Worm (Caenorhabditis elegans) whole organism, young adult: ENCODE results near the gene Y54F10AR.1.

Experiments used
- B0019.2 ChIP-seq: fragments of 200-800 bp; sonication (Bioruptor generic); conservative IDR thresholded peaks from 2 replicates; pipeline ENCODE4 v1.3.6; 2022; ENCODE audit warnings: missing genetic modification reagents, missing genetic modification characterization, missing compliant biosample characterization
- B0035.1 ChIP-seq: sonication (generic microtip); optimal IDR thresholded peaks from 2 replicates; lab custom pipeline; 2016; ENCODE audit warnings: missing genetic modification characterization, mild to moderate bottlenecking, missing compliant biosample characterization, missing genotype, missing genetic modification reagents
- F49E8.2 ChIP-seq: sonication (generic microtip); optimal IDR thresholded peaks from 3 replicates; lab custom pipeline; 2017; ENCODE audit warnings: missing genetic modification characterization, mild to moderate bottlenecking, missing compliant biosample characterization, antibody characterized with exemption, moderate library complexity; ENCODE audit not compliant: insufficient read depth
- F57C9.4 ChIP-seq: sonication (generic microtip); optimal IDR thresholded peaks from 2 replicates; lab custom pipeline; 2017; ENCODE audit warnings: mild to moderate bottlenecking, missing genetic modification characterization, missing compliant biosample characterization
- aptf-3 ChIP-seq: fragments of 200-800 bp; sonication (Bioruptor generic); IDR thresholded peaks from 2 replicates; pipeline ENCODE4 v1.3.6; 2022; ENCODE audit warnings: missing genetic modification characterization, missing compliant biosample characterization
- atf-7 ChIP-seq: sonication (generic microtip); optimal IDR thresholded peaks from 2 replicates; lab custom pipeline; 2017; ENCODE audit warnings: mild to moderate bottlenecking, missing genetic modification characterization, missing compliant biosample characterization
- attf-3 ChIP-seq: fragments of 200-800 bp; sonication (Bioruptor generic); conservative IDR thresholded peaks from 2 replicates; pipeline ENCODE4 v1.3.6; 2022; ENCODE audit warnings: missing genetic modification reagents, missing genetic modification characterization, missing compliant biosample characterization
- attf-5 ChIP-seq: fragments of 200-800 bp; sonication (Bioruptor generic); optimal IDR thresholded peaks from 2 replicates; lab custom pipeline; 2018; ENCODE audit warnings: mild to moderate bottlenecking, missing genetic modification characterization, missing compliant biosample characterization
- bed-1 ChIP-seq: fragments of 200-800 bp; sonication (Bioruptor generic); IDR thresholded peaks from 2 replicates; pipeline ENCODE4 v1.3.6; 2022; ENCODE audit warnings: missing genetic modification reagents, missing genetic modification characterization, missing compliant biosample characterization
- ccch-3 ChIP-seq: fragments of 200-800 bp; sonication (Bioruptor generic); optimal IDR thresholded peaks from 2 replicates; lab custom pipeline; 2018; ENCODE audit warnings: mild to moderate bottlenecking, missing genetic modification characterization, missing compliant biosample characterization
- cebp-1 ChIP-seq, 2 experiments: fragments of 200-800 bp in 1 of 2; sonication (Bioruptor generic) in 1 of 2; sonication (generic microtip) in 1 of 2; IDR thresholded peaks in 1 of 2; optimal IDR thresholded peaks in 1 of 2; 2 replicates each; pipeline versions ENCODE4 v1.3.6 to Lab custom; 2017 to 2022; ENCODE audit warnings: missing compliant biosample characterization in 2 of 2, missing genetic modification characterization in 2 of 2, mild to moderate bottlenecking in 1 of 2, missing genetic modification reagents in 1 of 2, moderate library complexity in 1 of 2
- cebp-2 ChIP-seq: fragments of 200-800 bp; sonication (Bioruptor generic); IDR thresholded peaks from 2 replicates; pipeline ENCODE4 v1.3.6; 2022; ENCODE audit warnings: missing genetic modification characterization, missing compliant biosample characterization
- ceh-100 ChIP-seq: fragments of 200-800 bp; sonication (Bioruptor generic); IDR thresholded peaks from 2 replicates; pipeline ENCODE4 v1.3.6; 2022; ENCODE audit warnings: missing genetic modification reagents, missing genetic modification characterization, missing compliant biosample characterization
- ceh-27 ChIP-seq: fragments of 200-800 bp; sonication (Bioruptor generic); optimal IDR thresholded peaks from 2 replicates; lab custom pipeline; 2018; ENCODE audit warnings: mild to moderate bottlenecking, missing genetic modification characterization, moderate library complexity, missing compliant biosample characterization
- ceh-40 ChIP-seq: fragments of 200-800 bp; sonication (Bioruptor generic); IDR thresholded peaks from 2 replicates; pipeline ENCODE4 v1.3.6; 2022; ENCODE audit warnings: missing genetic modification characterization, missing compliant biosample characterization
- ceh-58 ChIP-seq: fragments of 200-800 bp; sonication (Bioruptor generic); IDR thresholded peaks from 2 replicates; pipeline ENCODE4 v1.3.6; 2022; ENCODE audit warnings: missing genetic modification characterization, missing compliant biosample characterization
- ceh-91 ChIP-seq: fragments of 200-800 bp; sonication (Bioruptor generic); IDR thresholded peaks from 2 replicates; pipeline ENCODE4 v1.3.6; 2022; ENCODE audit warnings: missing genetic modification reagents, missing genetic modification characterization, missing compliant biosample characterization
- dox-1 ChIP-seq: fragments of 200-800 bp; sonication (Bioruptor generic); IDR thresholded peaks from 2 replicates; pipeline ENCODE4 v1.3.6; 2022; ENCODE audit warnings: missing genetic modification reagents, missing genetic modification characterization, missing compliant biosample characterization
- egl-18 ChIP-seq: fragments of 200-800 bp; sonication (Bioruptor generic); IDR thresholded peaks from 2 replicates; pipeline ENCODE4 v1.3.6; 2022; ENCODE audit warnings: missing genetic modification reagents, missing genetic modification characterization, missing compliant biosample characterization
- ets-4 ChIP-seq: fragments of 200-800 bp; sonication (Bioruptor generic); optimal IDR thresholded peaks from 2 replicates; lab custom pipeline; 2018; ENCODE audit warnings: mild to moderate bottlenecking, missing genetic modification characterization, missing compliant biosample characterization
- hmg-1.2 ChIP-seq: fragments of 200-800 bp; sonication (Bioruptor generic); IDR thresholded peaks from 2 replicates; pipeline ENCODE4 v1.3.6; 2022; ENCODE audit warnings: missing genetic modification reagents, missing genetic modification characterization, missing compliant biosample characterization
- hsf-1 ChIP-seq: fragments of 200-800 bp; sonication (Bioruptor generic); IDR thresholded peaks from 2 replicates; pipeline ENCODE4 v1.3.6; 2022; ENCODE audit warnings: missing genetic modification reagents, missing genetic modification characterization, missing compliant biosample characterization
- lin-26 ChIP-seq: fragments of 200-800 bp; sonication (Bioruptor generic); IDR thresholded peaks from 2 replicates; pipeline ENCODE4 v1.3.6; 2022; ENCODE audit warnings: missing genetic modification reagents, missing genetic modification characterization, missing compliant biosample characterization
- lin-54 ChIP-seq: fragments of 200-800 bp; sonication (Bioruptor generic); optimal IDR thresholded peaks from 2 replicates; lab custom pipeline; 2018; ENCODE audit warnings: mild to moderate bottlenecking, missing genetic modification characterization, missing compliant biosample characterization
- madf-10 ChIP-seq: sonication (generic microtip); optimal IDR thresholded peaks from 2 replicates; lab custom pipeline; 2016; ENCODE audit warnings: mild to moderate bottlenecking, missing genetic modification characterization, missing compliant biosample characterization
- madf-3 ChIP-seq: fragments of 200-800 bp; sonication (Bioruptor generic); IDR thresholded peaks from 2 replicates; pipeline ENCODE4 v1.3.6; 2022; ENCODE audit warnings: missing genetic modification reagents, missing genetic modification characterization, missing compliant biosample characterization
- mcd-1 ChIP-seq: fragments of 200-800 bp; sonication (Bioruptor generic); IDR thresholded peaks from 2 replicates; pipeline ENCODE4 v1.3.6; 2022; ENCODE audit warnings: missing genetic modification reagents, missing genetic modification characterization, missing compliant biosample characterization
- mel-28 ChIP-seq: sonication (generic microtip); optimal IDR thresholded peaks from 2 replicates; lab custom pipeline; 2016; ENCODE audit warnings: borderline replicate concordance, mild to moderate bottlenecking, missing genetic modification characterization, missing compliant biosample characterization
- nhr-27 ChIP-seq: fragments of 200-800 bp; sonication (Bioruptor generic); optimal IDR thresholded peaks from 2 replicates; lab custom pipeline; 2018; ENCODE audit warnings: mild to moderate bottlenecking, missing genetic modification characterization, moderate library complexity, missing compliant biosample characterization
- nhr-80 ChIP-seq: sonication (generic microtip); optimal IDR thresholded peaks from 2 replicates; lab custom pipeline; 2016; ENCODE audit warnings: missing genetic modification characterization, missing compliant biosample characterization
- pbrm-1 ChIP-seq: fragments of 200-800 bp; sonication (Bioruptor generic); IDR thresholded peaks from 2 replicates; pipeline ENCODE4 v1.3.6; 2022; ENCODE audit warnings: missing genetic modification reagents, missing genetic modification characterization, missing compliant biosample characterization
- rcor-1 ChIP-seq: fragments of 200-800 bp; sonication (Bioruptor generic); IDR thresholded peaks from 2 replicates; pipeline ENCODE4 v1.3.6; 2022; ENCODE audit warnings: missing genetic modification reagents, missing genetic modification characterization, missing compliant biosample characterization
- repo-1 ChIP-seq: sonication (generic microtip); optimal IDR thresholded peaks from 2 replicates; lab custom pipeline; 2017; ENCODE audit warnings: mild to moderate bottlenecking, missing genetic modification characterization, missing compliant biosample characterization
- rpc-1 ChIP-seq, 2 experiments: fragments of 150-350 bp in 1 of 2; sonication (generic microtip) in 1 of 2; optimal IDR thresholded peaks; 2 replicates each; lab custom pipeline; 2014 to 2018; ENCODE audit warnings: missing biosample characterization in 1 of 2, missing genetic modification characterization in 1 of 2, missing genetic modification reagents in 1 of 2, missing genotype in 1 of 2
- sdz-38 ChIP-seq: sonication (generic microtip); optimal IDR thresholded peaks from 2 replicates; lab custom pipeline; 2016; ENCODE audit warnings: missing genotype, missing genetic modification characterization, missing compliant biosample characterization
- tbp1 ChIP-seq: fragments of 200-800 bp; sonication (Bioruptor generic); optimal IDR thresholded peaks from 2 replicates; lab custom pipeline; 2018; ENCODE audit warnings: mild to moderate bottlenecking, missing genetic modification characterization, missing compliant biosample characterization
- xnd-1 ChIP-seq: sonication (generic microtip); optimal IDR thresholded peaks from 2 replicates; lab custom pipeline; 2016; ENCODE audit warnings: missing genotype, missing genetic modification reagents, missing genetic modification characterization, missing compliant biosample characterization
- ztf-22 ChIP-seq: fragments of 200-800 bp; sonication (Bioruptor generic); optimal IDR thresholded peaks from 2 replicates; lab custom pipeline; 2018; ENCODE audit warnings: mild to moderate bottlenecking, missing genetic modification characterization, moderate library complexity, missing compliant biosample characterization
- ztf-25 ChIP-seq: fragments of 200-800 bp; sonication (Bioruptor generic); IDR thresholded peaks from 2 replicates; pipeline ENCODE4 v1.3.6; 2022; ENCODE audit warnings: missing genetic modification reagents, missing genetic modification characterization, missing compliant biosample characterization

Gene Y54F10AR.1

ce11 chrIII:2596984-2597454 lies 21.5 kb upstream of the Y54F10AR.1 start, which contains the start of gene apb-1 (continued):
- no peak for TF ChIP-seq ceh-40 (GFP tag; lab: Robert Waterston, UW)
- TF ChIP-seq nhr-27 (tag; lab: Kevin White, UChicago) = no peak
- TF ChIP-seq aptf-3 = no peak
- TF ChIP-seq madf-3 = no peak
- no peak for TF ChIP-seq sdz-38 (tag; lab: Kevin White, UChicago)
- no peak for TF ChIP-seq B0019.2
- TF ChIP-seq mel-28 (tag; lab: Kevin White, UChicago) = no peak
- peak; percentile 61 for TF ChIP-seq hmg-1.2
- TF ChIP-seq mcd-1 (GFP tag; lab: Robert Waterston, UW) = peak; percentile 93
- no peak for TF ChIP-seq ceh-27 (GFP tag; lab: Kevin White, UChicago)
- TF ChIP-seq xnd-1 (tag; lab: Kevin White, UChicago) = peak; percentile 77
- TF ChIP-seq cebp-1 (GFP tag; IDR thresholded peaks at IDR 0.05; lab: Robert Waterston, UW) = no peak
- TF ChIP-seq cebp-1 (tag; optimal IDR thresholded peaks at IDR 0.05; lab: Kevin White, UChicago) = peak; percentile 91
- no peak for TF ChIP-seq lin-26 (GFP tag; lab: Robert Waterston, UW)
- no peak; the same call in 1 of the 2 replicates for TF ChIP-seq attf-3 (GFP tag; lab: Robert Waterston, UW)
- TF ChIP-seq F49E8.2 = no peak
- peak; percentile 82 for TF ChIP-seq pbrm-1 (GFP tag; lab: Robert Waterston, UW)
- no peak for TF ChIP-seq dox-1
- TF ChIP-seq ztf-22 (GFP tag; lab: Kevin White, UChicago) = no peak
- no peak for TF ChIP-seq rpc-1 (optimal IDR thresholded peaks at IDR 0.05; lab: Kevin White, UChicago)
- no peak for TF ChIP-seq rpc-1 (tag; optimal IDR thresholded peaks at IDR 0.05; lab: Kevin White, UChicago)
- TF ChIP-seq ceh-58 (GFP tag; lab: Robert Waterston, UW) = no peak
- TF ChIP-seq madf-10 (tag; lab: Kevin White, UChicago) = peak; percentile 62
- TF ChIP-seq bed-1 = no peak
- TF ChIP-seq ztf-25 (GFP tag; lab: Robert Waterston, UW) = no peak
- TF ChIP-seq ccch-3 (GFP tag; lab: Kevin White, UChicago) = no peak
- no peak; the same call in 1 of the 2 replicates for TF ChIP-seq hsf-1 (GFP tag; lab: Robert Waterston, UW)
- peak; percentile 91 for TF ChIP-seq attf-5 (GFP tag; lab: Kevin White, UChicago)
- TF ChIP-seq cebp-2 (GFP tag; lab: Robert Waterston, UW) = no peak
- no peak for TF ChIP-seq F57C9.4 (tag; lab: Kevin White, UChicago)
- peak; percentile 61 for TF ChIP-seq tbp1 (GFP tag; lab: Kevin White, UChicago)
- TF ChIP-seq atf-7 = peak; percentile 73
- peak; percentile 92 for TF ChIP-seq rcor-1 (GFP tag; lab: Robert Waterston, UW)
- peak; percentile 56 for TF ChIP-seq ceh-91 (GFP tag; lab: Robert Waterston, UW)
- TF ChIP-seq B0035.1 = no peak
- no peak for TF ChIP-seq ets-4 (GFP tag; lab: Kevin White, UChicago)
- TF ChIP-seq egl-18 (GFP tag; lab: Robert Waterston, UW) = 0 out of 2 replicates have a peak, but pooled peaks have one; percentile 76
- TF ChIP-seq, all 124 proteins: peak for 50

- TF ChIP-seq lin-54 (GFP tag; lab: Kevin White, UChicago) = no peak
- TF ChIP-seq ceh-100 (GFP tag; lab: Robert Waterston, UW) = no peak
- TF ChIP-seq repo-1 (tag; lab: Kevin White, UChicago) = no peak
- peak; percentile 64 for TF ChIP-seq nhr-80 (tag; lab: Kevin White, UChicago)
- TF ChIP-seq aptf-3 = no peak
Measured at ce11 chrIII:2586193-2586592, 10.7 kb upstream of the Y54F10AR.1 start, which contains the start of gene gpa-17. gpa-17 (plus strand) TSS chrIII:2586555.
